Fruit fly (Drosophila melanogaster) whole organism, embryonic: ENCODE data around the gene CG5382.

Experiments used
- CG3847 ChIP-seq: fragments of 200-800 bp; sonication (Bioruptor generic); IDR thresholded peaks from 2 replicates; pipeline ENCODE4 v1.3.6; 2022; ENCODE audit warnings: missing biosample characterization, missing genetic modification characterization
- Doc3 ChIP-seq: fragments of 200-800 bp; sonication (Bioruptor generic); IDR thresholded peaks from 3 replicates; pipeline ENCODE4 v1.3.6; 2022; ENCODE audit warnings: missing biosample characterization, missing genetic modification characterization; ENCODE audit not compliant: partially characterized antibody

- TF ChIP-seq CG3847 (GFP tag; lab: Robert Waterston, UW) (no peak), Doc3 (no peak)
Observed at dm6 chr3R:22323994-22324393, 41.8 kb downstream of the CG5382 start, which contains the start of gene CG34377.
